Fruit fly (Drosophila melanogaster) whole organism, wandering third instar larva: ENCODE results near the gene CG43737.

ENCODE experiments used
- Abd-B ChIP-seq: fragments of >200 bp; optimal IDR thresholded peaks from 2 replicates; lab custom pipeline; 2017; ENCODE audit warnings: missing biosample characterization, missing genetic modification characterization
- CG32264 ChIP-seq: fragments of 200-800 bp; sonication (Bioruptor generic); optimal IDR thresholded peaks from 2 replicates; lab custom pipeline; 2016; ENCODE audit warnings: missing biosample characterization, missing genetic modification characterization
- CG9705 ChIP-seq: fragments of 200-800 bp; sonication (Bioruptor generic); optimal IDR thresholded peaks from 2 replicates; lab custom pipeline; 2018; ENCODE audit warnings: missing biosample characterization, mild to moderate bottlenecking, missing genetic modification characterization
- CrebA ChIP-seq: fragments of 200-800 bp; sonication (Bioruptor generic); optimal IDR thresholded peaks from 2 replicates; lab custom pipeline; 2016; ENCODE audit warnings: missing biosample characterization, mild to moderate bottlenecking, missing genetic modification characterization, borderline replicate concordance
- Dfd ChIP-seq: fragments of >200 bp; optimal IDR thresholded peaks from 2 replicates; lab custom pipeline; 2017; ENCODE audit warnings: missing biosample characterization, missing genetic modification characterization
- Dif ChIP-seq: fragments of 200-275, 200-300 bp; sonication (Bioruptor generic); optimal IDR thresholded peaks from 2 replicates; lab custom pipeline; 2018; ENCODE audit warnings: missing biosample characterization, missing genetic modification characterization; ENCODE audit not compliant: partially characterized antibody
- GATAd ChIP-seq: sonication (Bioruptor generic); optimal IDR thresholded peaks from 2 replicates; lab custom pipeline; 2016; ENCODE audit warnings: missing biosample characterization, missing genetic modification characterization
- Hnf4 ChIP-seq: fragments of 200-800 bp; sonication (Bioruptor generic); optimal IDR thresholded peaks from 2 replicates; lab custom pipeline; 2016; ENCODE audit warnings: missing biosample characterization, mild to moderate bottlenecking, missing genetic modification characterization
- Hr78 ChIP-seq: fragments of >200 bp; optimal IDR thresholded peaks from 2 replicates; lab custom pipeline; 2017; ENCODE audit warnings: missing biosample characterization, missing genetic modification characterization
- Hr83 ChIP-seq: fragments of 200-300 bp; sonication (Bioruptor generic); optimal IDR thresholded peaks from 2 replicates; lab custom pipeline; 2016; ENCODE audit warnings: missing biosample characterization, mild to moderate bottlenecking, missing genetic modification characterization, moderate library complexity; ENCODE audit not compliant: poor library complexity, severe bottlenecking
- Jra ChIP-seq: sonication (Bioruptor generic); optimal IDR thresholded peaks from 2 replicates; lab custom pipeline; 2016; ENCODE audit warnings: missing biosample characterization, missing genetic modification characterization
- Mio ChIP-seq: sonication (Bioruptor generic); optimal IDR thresholded peaks from 2 replicates; lab custom pipeline; 2016; ENCODE audit warnings: missing biosample characterization, missing genetic modification characterization
- N ChIP-seq: fragments of >200 bp; optimal IDR thresholded peaks from 2 replicates; lab custom pipeline; 2018; ENCODE audit warnings: missing biosample characterization, missing external identifiers, missing genetic modification characterization
- Rel ChIP-seq, 2 experiments: fragments of 200-800 bp; sonication (Bioruptor generic) in 1 of 2; optimal IDR thresholded peaks; 2 replicates in 1 of 2; 3 replicates in 1 of 2; lab custom pipeline; 2016 to 2019; ENCODE audit warnings: mild to moderate bottlenecking in 2 of 2, missing biosample characterization in 2 of 2, missing genetic modification characterization in 2 of 2, moderate library complexity in 1 of 2
- br ChIP-seq: fragments of 200-800 bp; sonication (Bioruptor generic); optimal IDR thresholded peaks from 2 replicates; lab custom pipeline; 2016; ENCODE audit warnings: missing biosample characterization, missing genetic modification characterization
- brk ChIP-seq: fragments of 200-800 bp; sonication (Bioruptor generic); optimal IDR thresholded peaks from 2 replicates; lab custom pipeline; 2016; ENCODE audit warnings: missing biosample characterization, mild to moderate bottlenecking, missing genetic modification characterization
- dl ChIP-seq, 2 experiments: fragments of 175-275, 200-275 bp in 1 of 2; fragments of 200-275 bp in 1 of 2; sonication (Bioruptor generic); optimal IDR thresholded peaks; lab custom pipeline; 2018; ENCODE audit warnings: mild to moderate bottlenecking in 2 of 2, missing biosample characterization in 2 of 2, missing genetic modification characterization in 2 of 2, moderate library complexity in 2 of 2; ENCODE audit not compliant: partially characterized antibody in 2 of 2, insufficient read depth in 1 of 2
- dmrt93B ChIP-seq: fragments of 200-800 bp; sonication (Bioruptor generic); optimal IDR thresholded peaks from 2 replicates; lab custom pipeline; 2018; ENCODE audit warnings: missing biosample characterization, mild to moderate bottlenecking, missing genetic modification characterization
- dsf ChIP-seq: sonication (Bioruptor generic); optimal IDR thresholded peaks from 2 replicates; lab custom pipeline; 2016; ENCODE audit warnings: missing biosample characterization, missing genetic modification characterization, borderline replicate concordance
- ey ChIP-seq: fragments of 200-800 bp; sonication (Bioruptor generic); optimal IDR thresholded peaks from 2 replicates; lab custom pipeline; 2016; ENCODE audit warnings: missing biosample characterization, missing genetic modification characterization
- foxo ChIP-seq, 2 experiments: fragments of 200-800 bp; sonication (Bioruptor generic); optimal IDR thresholded peaks; 2 replicates in 1 of 2; 3 replicates in 1 of 2; lab custom pipeline; 2016 to 2017; ENCODE audit warnings: missing biosample characterization in 2 of 2, missing genetic modification characterization in 2 of 2
- fru ChIP-seq: fragments of 200-800 bp; sonication (Bioruptor generic); optimal IDR thresholded peaks from 3 replicates; lab custom pipeline; 2016; ENCODE audit warnings: missing biosample characterization, mild to moderate bottlenecking, missing genetic modification characterization
- h ChIP-seq: fragments of 200-800 bp; sonication (Bioruptor generic); optimal IDR thresholded peaks from 3 replicates; lab custom pipeline; 2016; ENCODE audit warnings: missing biosample characterization, mild to moderate bottlenecking, missing genetic modification characterization
- jim ChIP-seq: fragments of 175-275, 200-325 bp; sonication (Bioruptor generic); optimal IDR thresholded peaks from 2 replicates; lab custom pipeline; 2016; ENCODE audit warnings: missing biosample characterization, mild to moderate bottlenecking, missing genetic modification characterization
- pan ChIP-seq: fragments of >200 bp; optimal IDR thresholded peaks from 2 replicates; lab custom pipeline; 2017
- psq ChIP-seq: fragments of 200-800 bp; sonication (Bioruptor generic); optimal IDR thresholded peaks from 3 replicates; lab custom pipeline; 2017; ENCODE audit warnings: missing biosample characterization, mild to moderate bottlenecking, missing genetic modification characterization, moderate library complexity
- rgr ChIP-seq: fragments of 200-800 bp; sonication (Bioruptor generic); optimal IDR thresholded peaks from 3 replicates; lab custom pipeline; 2016; ENCODE audit warnings: missing biosample characterization, mild to moderate bottlenecking, missing genetic modification characterization
- sage ChIP-seq: fragments of 200-800 bp; sonication (Bioruptor generic); optimal IDR thresholded peaks from 2 replicates; lab custom pipeline; 2016; ENCODE audit warnings: missing biosample characterization, mild to moderate bottlenecking, missing genetic modification characterization
- sv ChIP-seq: fragments of 200-800 bp; sonication (Bioruptor generic); optimal IDR thresholded peaks from 3 replicates; lab custom pipeline; 2016; ENCODE audit warnings: missing biosample characterization, missing genetic modification characterization
- tai ChIP-seq: sonication (Bioruptor generic); optimal IDR thresholded peaks from 2 replicates; lab custom pipeline; 2016; ENCODE audit warnings: missing biosample characterization, missing genetic modification characterization
- usp ChIP-seq: fragments of >200 bp; optimal IDR thresholded peaks from 2 replicates; lab custom pipeline; 2017; ENCODE audit warnings: missing biosample characterization, missing genetic modification characterization
- woc ChIP-seq: sonication (Bioruptor generic); optimal IDR thresholded peaks from 2 replicates; lab custom pipeline; 2016; ENCODE audit warnings: missing biosample characterization, mild to moderate bottlenecking, missing genetic modification characterization

The CG43737 gene

dm6 chrX:15147069-15147468, 28.2 kb upstream of the CG43737 start:
- TF ChIP-seq CG32264 (no peak), dmrt93B (GFP tag; lab: Kevin White, UChicago) (no peak), rgr (GFP tag; lab: Kevin White, UChicago) (no peak), N (GFP tag; lab: Kevin White, UChicago) (no peak), Dif (GFP tag; lab: Kevin White, UChicago) (no peak), jim (GFP tag; lab: Kevin White, UChicago) (no peak), Hnf4 (GFP tag; lab: Kevin White, UChicago) (no peak), tai (GFP tag; lab: Kevin White, UChicago) (no peak), pan (no peak), h (GFP tag; lab: Kevin White, UChicago) (no peak), psq (GFP tag; lab: Kevin White, UChicago) (no peak), sv (GFP tag; lab: Kevin White, UChicago) (no peak), dsf (GFP tag; lab: Kevin White, UChicago) (no peak)

- TF ChIP-seq jim (GFP tag; lab: Kevin White, UChicago) (no peak), dl (GFP tag; optimal IDR thresholded peaks at IDR 0.05; lab: Kevin White, UChicago; ENCODE audit: insufficient read depth in 1 of 2, partially characterized antibody in 2 of 2) (no peak)
- TF ChIP-seq, all 38 proteins: peak for 0
Observed at dm6 chrX:15150261-15150660, 25.0 kb upstream of the CG43737 start.

- TF ChIP-seq usp (no peak), foxo (GFP tag; optimal IDR thresholded peaks at IDR 0.05; lab: Kevin White, UChicago) (no peak), sv (GFP tag; lab: Kevin White, UChicago) (no peak), N (GFP tag; lab: Kevin White, UChicago) (no peak), woc (GFP tag; lab: Kevin White, UChicago) (no peak)
- TF ChIP-seq, all 38 proteins: peak for 0
Observed at dm6 chrX:15152058-15152457, 23.2 kb upstream of the CG43737 start.

dm6 chrX:15156286-15156685, 19.0 kb upstream of the CG43737 start:
- TF ChIP-seq Abd-B (GFP tag; lab: Kevin White, UChicago) (no peak), brk (no peak), Mio (GFP tag; lab: Kevin White, UChicago) (no peak), dl (GFP tag; optimal IDR thresholded peaks at IDR 0.05; lab: Kevin White, UChicago; ENCODE audit: insufficient read depth in 1 of 2, partially characterized antibody in 2 of 2) (no peak), Jra (GFP tag; lab: Kevin White, UChicago) (no peak), ey (GFP tag; lab: Kevin White, UChicago) (no peak), Dfd (GFP tag; lab: Kevin White, UChicago) (no peak), Dif (GFP tag; lab: Kevin White, UChicago) (no peak), Hnf4 (GFP tag; lab: Kevin White, UChicago) (no peak), Rel (GFP tag; optimal IDR thresholded peaks at IDR 0.05; lab: Kevin White, UChicago) (no peak), Rel (tag; optimal IDR thresholded peaks at IDR 0.05; lab: Kevin White, UChicago) (no peak)

- no peak for TF ChIP-seq Rel (GFP tag; optimal IDR thresholded peaks at IDR 0.05; lab: Kevin White, UChicago)
- TF ChIP-seq Rel (tag; optimal IDR thresholded peaks at IDR 0.05; lab: Kevin White, UChicago): no peak
- no peak for TF ChIP-seq brk
- no peak for TF ChIP-seq tai (GFP tag; lab: Kevin White, UChicago)
- no peak for TF ChIP-seq Hr83 (GFP tag; lab: Kevin White, UChicago)
- no peak for TF ChIP-seq h (GFP tag; lab: Kevin White, UChicago)
- no peak for TF ChIP-seq sv (GFP tag; lab: Kevin White, UChicago)
- no peak for TF ChIP-seq dsf (GFP tag; lab: Kevin White, UChicago)
- no peak for TF ChIP-seq pan
- no peak for TF ChIP-seq Abd-B (GFP tag; lab: Kevin White, UChicago)
- no peak for TF ChIP-seq GATAd (GFP tag; lab: Kevin White, UChicago)
- TF ChIP-seq Dif (GFP tag; lab: Kevin White, UChicago): no peak
- no peak for TF ChIP-seq foxo (GFP tag; optimal IDR thresholded peaks at IDR 0.05; lab: Kevin White, UChicago)
- no peak for TF ChIP-seq CG32264
- TF ChIP-seq Hnf4 (GFP tag; lab: Kevin White, UChicago): no peak
- TF ChIP-seq dmrt93B (GFP tag; lab: Kevin White, UChicago): no peak
- no peak for TF ChIP-seq dl (GFP tag; optimal IDR thresholded peaks at IDR 0.05; lab: Kevin White, UChicago; ENCODE audit: insufficient read depth in 1 of 2, partially characterized antibody in 2 of 2)
Observed at dm6 chrX:15157230-15157629, 18.0 kb upstream of the CG43737 start.

- TF ChIP-seq Jra (GFP tag; lab: Kevin White, UChicago): no peak
- no peak for TF ChIP-seq Hnf4 (GFP tag; lab: Kevin White, UChicago)
- no peak for TF ChIP-seq ey (GFP tag; lab: Kevin White, UChicago)
- no peak for TF ChIP-seq sage (GFP tag; lab: Kevin White, UChicago)
- no peak for TF ChIP-seq CG32264
- no peak for TF ChIP-seq woc (GFP tag; lab: Kevin White, UChicago)
- no peak for TF ChIP-seq Hr78 (GFP tag; lab: Kevin White, UChicago)
- TF ChIP-seq CG9705: no peak
- TF ChIP-seq tai (GFP tag; lab: Kevin White, UChicago): no peak
- TF ChIP-seq br: no peak
- TF ChIP-seq CrebA (GFP tag; lab: Kevin White, UChicago): no peak
- no peak for TF ChIP-seq dsf (GFP tag; lab: Kevin White, UChicago)
- no peak for TF ChIP-seq Abd-B (GFP tag; lab: Kevin White, UChicago)
- no peak for TF ChIP-seq Rel (GFP tag; optimal IDR thresholded peaks at IDR 0.05; lab: Kevin White, UChicago)
- no peak for TF ChIP-seq Rel (tag; optimal IDR thresholded peaks at IDR 0.05; lab: Kevin White, UChicago)
- no peak for TF ChIP-seq fru (GFP tag; lab: Kevin White, UChicago)
Observed at dm6 chrX:15162068-15162467, 13.2 kb upstream of the CG43737 start.
